Worm (Caenorhabditis elegans): Measurements from ENCODE around the gene pgph-3.
A peak's percentile ranks its signal among the peaks of the same experiment; 100 is the strongest.

The pgph-3 gene

ce11 chrV:5769500-5769899, 5.9 kb upstream of the pgph-3 start (continued):
- TF ChIP-seq spr-3 (GFP tag; optimal IDR thresholded peaks at IDR 0.05) (no peak), lin-1 (GFP tag; IDR thresholded peaks at IDR 0.05) (no peak), duxl-1 (tag; optimal IDR thresholded peaks at IDR 0.05; ENCODE audit: poor library complexity) (no peak), zfp-2 (tag; optimal IDR thresholded peaks at IDR 0.05) (no peak), lir-3 (tag; optimal IDR thresholded peaks at IDR 0.05) (no peak), nhr-42 (GFP tag; IDR thresholded peaks at IDR 0.05) (no peak), hmg-1.1 (GFP tag; IDR thresholded peaks at IDR 0.05) (no peak), hlh-30 (tag; optimal IDR thresholded peaks at IDR 0.05; ENCODE audit: insufficient read depth) (peak; percentile 15), gei-8 (GFP tag; optimal IDR thresholded peaks at IDR 0.05) (no peak), lsy-2 (tag; optimal IDR thresholded peaks at IDR 0.05) (no peak), lin-38 (GFP tag; IDR thresholded peaks at IDR 0.05) (no peak), ceh-44 (GFP tag; IDR thresholded peaks at IDR 0.05) (no peak), ceh-28 (tag; optimal IDR thresholded peaks at IDR 0.05) (no peak), D1046.2 (GFP tag; IDR thresholded peaks at IDR 0.05) (no peak), ztf-7 (tag; optimal IDR thresholded peaks at IDR 0.05) (no peak), unc-39 (tag; optimal IDR thresholded peaks at IDR 0.05) (no peak), skn-1 (tag; optimal IDR thresholded peaks at IDR 0.05) (no peak), pqm-1 (tag; optimal IDR thresholded peaks at IDR 0.05) (peak; percentile 36), daf-19 (GFP tag; conservative IDR thresholded peaks at IDR 0.05) (no peak), saeg-2 (GFP tag; IDR thresholded peaks at IDR 0.05) (no peak), T26A8.4 (GFP tag; IDR thresholded peaks at IDR 0.05) (no peak), ctbp-1 (GFP tag; IDR thresholded peaks at IDR 0.05) (no peak), rbr-2 (tag; optimal IDR thresholded peaks at IDR 0.05) (no peak), mxl-3 (GFP tag; optimal IDR thresholded peaks at IDR 0.05) (no peak), ceh-32 (tag; optimal IDR thresholded peaks at IDR 0.05; ENCODE audit: poor library complexity) (no peak), pha-4 (GFP tag; IDR thresholded peaks at IDR 0.05) (no peak), pha-4 (tag; optimal IDR thresholded peaks at IDR 0.05) (no peak), ces-1 (GFP tag; optimal IDR thresholded peaks at IDR 0.05) (no peak), fkh-10 (GFP tag; optimal IDR thresholded peaks at IDR 0.05) (no peak), tag-97 (GFP tag; IDR thresholded peaks at IDR 0.05) (no peak), F44E2.7 (GFP tag; IDR thresholded peaks at IDR 0.05) (no peak), hlh-11 (tag; optimal IDR thresholded peaks at IDR 0.05) (peak; percentile 51), egl-43 (GFP tag; IDR thresholded peaks at IDR 0.05) (no peak), ceh-62 (tag; optimal IDR thresholded peaks at IDR 0.05) (no peak), php-3 (GFP tag; IDR thresholded peaks at IDR 0.05) (no peak), zag-1 (tag; optimal IDR thresholded peaks at IDR 0.05) (no peak), ztf-11 (tag; optimal IDR thresholded peaks at IDR 0.05) (no peak), nhr-41 (GFP tag; IDR thresholded peaks at IDR 0.05) (no peak), lin-29 (GFP tag; IDR thresholded peaks at IDR 0.05) (no peak), Y105C5A.15 (GFP tag; IDR thresholded peaks at IDR 0.05) (no peak), ZK337.2 (GFP tag; IDR thresholded peaks at IDR 0.05) (no peak), set-16 (GFP tag; IDR thresholded peaks at IDR 0.05) (no peak), nhr-77 (tag; optimal IDR thresholded peaks at IDR 0.05) (no peak), ama-1 (optimal IDR thresholded peaks at IDR 0.05) (no peak), lin-39 (tag; optimal IDR thresholded peaks at IDR 0.05) (no peak), Y5F2A.4 (GFP tag; optimal IDR thresholded peaks at IDR 0.05) (no peak), daf-16 (GFP tag; optimal IDR thresholded peaks at IDR 0.05) (no peak), daf-16 (tag; optimal IDR thresholded peaks at IDR 0.05) (peak; percentile 56), madf-9 (GFP tag; conservative IDR thresholded peaks at IDR 0.05) (no peak), dve-1 (tag; optimal IDR thresholded peaks at IDR 0.05; ENCODE audit: insufficient read depth) (peak; percentile 35)
